Fruit fly (Drosophila melanogaster): ENCODE data around the gene CG3473.

The CG3473 gene

DNA sequence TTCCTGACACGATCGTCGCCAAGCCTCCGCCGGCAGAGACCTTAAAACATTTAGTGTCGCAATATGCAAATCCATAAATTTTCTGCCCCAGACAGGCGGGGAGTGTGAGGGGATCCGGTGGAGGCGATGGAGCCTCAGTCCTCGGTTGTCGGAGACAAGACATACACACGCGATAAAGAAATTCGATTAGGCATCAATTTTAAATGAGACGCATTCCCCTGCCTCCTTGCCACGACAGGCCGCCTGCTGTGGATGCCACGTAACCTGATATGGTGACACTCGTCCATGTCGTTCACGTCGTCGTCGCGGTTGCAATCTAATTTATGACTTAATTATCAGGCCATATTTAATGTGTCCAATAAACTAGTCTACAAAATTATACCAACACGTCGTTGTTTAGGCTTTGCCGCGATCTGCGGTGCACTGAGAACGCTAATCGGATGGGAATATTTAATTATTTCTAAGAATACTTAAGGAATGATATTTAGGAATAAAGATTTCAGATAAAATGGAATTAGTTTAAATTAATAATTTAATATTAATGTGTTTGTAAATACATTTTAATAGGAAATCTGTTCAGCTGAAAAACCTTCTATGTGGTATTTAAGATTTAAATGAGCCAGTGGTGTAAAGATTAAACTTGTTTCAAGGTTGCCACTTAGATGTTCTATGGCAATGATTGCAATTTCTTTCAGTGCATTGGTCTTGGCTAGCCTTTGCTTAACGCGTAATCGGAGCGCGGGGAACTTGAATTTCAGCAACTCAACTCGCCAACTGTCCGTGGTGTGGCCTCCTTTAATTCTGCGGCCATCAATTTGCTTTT, 48.1 kb downstream of the CG3473 start (continued):
- TF ChIP-seq crp (GFP tag; optimal IDR thresholded peaks at IDR 0.05) (peak in 1 of 2 experiments; percentile 12), Dad (GFP tag; optimal IDR thresholded peaks at IDR 0.05) (no peak), Optix (GFP tag; IDR thresholded peaks at IDR 0.05) (no peak), D19B (GFP tag; optimal IDR thresholded peaks at IDR 0.05) (no peak), Ptx1 (GFP tag; IDR thresholded peaks at IDR 0.05) (peak; percentile 77), Deaf1 (tag; optimal IDR thresholded peaks at IDR 0.05) (no peak), CG10431 (GFP tag; optimal IDR thresholded peaks at IDR 0.05) (no peak), insv (GFP tag; optimal IDR thresholded peaks at IDR 0.05) (no peak), CG3065 (GFP tag; optimal IDR thresholded peaks at IDR 0.05) (no peak), HmgD (GFP tag; optimal IDR thresholded peaks at IDR 0.05) (no peak), ase (GFP tag; IDR thresholded peaks at IDR 0.05) (peak; percentile 56; the same call in 1 of the 3 replicates), CG10654 (GFP tag; optimal IDR thresholded peaks at IDR 0.05) (peak; percentile 50), slbo (GFP tag; IDR thresholded peaks at IDR 0.05) (no peak), vnd (GFP tag; IDR thresholded peaks at IDR 0.05; ENCODE audit: partially characterized antibody) (no peak), Usf (GFP tag; optimal IDR thresholded peaks at IDR 0.05) (no peak), bbx (GFP tag; IDR thresholded peaks at IDR 0.05; ENCODE audit: partially characterized antibody) (no peak), CG10462 (GFP tag; optimal IDR thresholded peaks at IDR 0.05) (no peak), Xrp1 (GFP tag; IDR thresholded peaks at IDR 0.05) (peak; percentile 80), Opbp (GFP tag; IDR thresholded peaks at IDR 0.05; ENCODE audit: partially characterized antibody) (no peak), B-H2 (GFP tag; optimal IDR thresholded peaks at IDR 0.05) (no peak), CG8290 (GFP tag; optimal IDR thresholded peaks at IDR 0.05) (peak; percentile 1), CG8290 (tag; optimal IDR thresholded peaks at IDR 0.05) (peak in 1 of 2 experiments; percentile 34), usp (GFP tag; optimal IDR thresholded peaks at IDR 0.05) (no peak), CG18476 (GFP tag; optimal IDR thresholded peaks at IDR 0.05) (no peak), CG12299 (tag; optimal IDR thresholded peaks at IDR 0.05) (no peak), Sin3A (optimal IDR thresholded peaks at IDR 0.05) (no peak), CG12219 (GFP tag; optimal IDR thresholded peaks at IDR 0.05) (peak; percentile 62), CG4424 (GFP tag; optimal IDR thresholded peaks at IDR 0.05) (peak; percentile 60), hb (GFP tag; IDR thresholded peaks at IDR 0.05; ENCODE audit: partially characterized antibody) (no peak), maf-S (GFP tag; optimal IDR thresholded peaks at IDR 0.05) (no peak), CoRest (tag; optimal IDR thresholded peaks at IDR 0.05) (peak; percentile 83), bcd (GFP tag; optimal IDR thresholded peaks at IDR 0.05) (peak; percentile 54), dm (GFP tag; optimal IDR thresholded peaks at IDR 0.05) (no peak), CG11504 (tag; optimal IDR thresholded peaks at IDR 0.05) (peak; percentile 85), Atf-2 (GFP tag; optimal IDR thresholded peaks at IDR 0.05) (no peak), chn (GFP tag; optimal IDR thresholded peaks at IDR 0.05) (peak; percentile 9), CG15269 (tag; optimal IDR thresholded peaks at IDR 0.05) (peak; percentile 68), Hr51 (GFP tag; optimal IDR thresholded peaks at IDR 0.05) (peak in 1 of 2 experiments; percentile 85), ara (GFP tag; IDR thresholded peaks at IDR 0.05) (peak; percentile 6; the same call in 1 of the 2 replicates), Gsc (GFP tag; IDR thresholded peaks at IDR 0.05) (no peak), CG12071 (GFP tag; optimal IDR thresholded peaks at IDR 0.05) (peak; percentile 16), jigr1 (GFP tag; IDR thresholded peaks at IDR 0.05) (0 out of 3 replicates have a peak, but pooled peaks have one; percentile 31), CG10147 (GFP tag; optimal IDR thresholded peaks at IDR 0.05) (peak; percentile 36), nom (GFP tag; optimal IDR thresholded peaks at IDR 0.05) (peak; percentile 74), CG17568 (GFP tag; optimal IDR thresholded peaks at IDR 0.05) (peak; percentile 20), Bgb (GFP tag; IDR thresholded peaks at IDR 0.05; ENCODE audit: partially characterized antibody) (no peak), pho (GFP tag; optimal IDR thresholded peaks at IDR 0.05) (no peak), eyg (GFP tag; optimal IDR thresholded peaks at IDR 0.05) (no peak), crc (GFP tag; optimal IDR thresholded peaks at IDR 0.05) (no peak)

All from whole organism, embryonic.